Fruit fly (Drosophila melanogaster) whole organism, prepupa: ENCODE results near the gene plh.

ENCODE experiments used
- CG32006 ChIP-seq: fragments of 200-800 bp; sonication (Bioruptor generic); optimal IDR thresholded peaks from 3 replicates; lab custom pipeline; 2017; ENCODE audit warnings: missing biosample characterization, mild to moderate bottlenecking, missing genetic modification characterization
- CG6808 ChIP-seq: fragments of 200-800 bp; sonication (Bioruptor generic); optimal IDR thresholded peaks from 3 replicates; lab custom pipeline; 2017; ENCODE audit warnings: missing biosample characterization, missing genetic modification characterization, mild to moderate bottlenecking, moderate library complexity, missing genetic modification reagents
- Ets96B ChIP-seq: fragments of 200-800 bp; optimal IDR thresholded peaks from 2 replicates; lab custom pipeline; 2019; ENCODE audit warnings: missing biosample characterization, mild to moderate bottlenecking, missing genetic modification characterization, moderate library complexity
- Sox102F ChIP-seq: fragments of 200-800 bp; sonication (Bioruptor generic); optimal IDR thresholded peaks from 2 replicates; lab custom pipeline; 2016; ENCODE audit warnings: missing biosample characterization, mild to moderate bottlenecking, missing genetic modification characterization

DNA sequence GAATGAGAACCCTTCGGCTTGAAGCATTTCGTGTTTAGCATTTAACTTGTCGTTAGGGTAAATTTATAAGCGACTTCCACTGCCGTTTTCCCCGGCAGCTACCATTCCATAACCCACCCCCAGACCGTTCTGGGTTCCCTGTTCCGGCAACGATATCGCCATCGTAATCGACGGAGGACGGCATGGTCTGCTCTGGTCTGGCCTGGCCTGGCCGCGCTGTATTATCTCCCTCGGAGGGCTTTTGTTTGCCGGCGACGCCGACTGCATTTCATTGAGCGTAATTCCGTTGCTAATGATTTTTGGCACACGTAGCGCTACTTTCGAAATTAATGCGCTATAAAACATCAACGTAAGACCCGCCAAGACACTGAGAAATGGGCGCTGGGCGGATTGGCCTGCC is 26.1 kb downstream of the plh start:
- TF ChIP-seq Ets96B (tag; lab: Kevin White, UChicago) (no peak), Sox102F (GFP tag; lab: Kevin White, UChicago) (no peak), CG32006 (GFP tag; lab: Kevin White, UChicago) (no peak), CG6808 (GFP tag; lab: Kevin White, UChicago) (no peak)
